Worm (Caenorhabditis elegans): Measurements from ENCODE around the gene klo-1.

DNA sequence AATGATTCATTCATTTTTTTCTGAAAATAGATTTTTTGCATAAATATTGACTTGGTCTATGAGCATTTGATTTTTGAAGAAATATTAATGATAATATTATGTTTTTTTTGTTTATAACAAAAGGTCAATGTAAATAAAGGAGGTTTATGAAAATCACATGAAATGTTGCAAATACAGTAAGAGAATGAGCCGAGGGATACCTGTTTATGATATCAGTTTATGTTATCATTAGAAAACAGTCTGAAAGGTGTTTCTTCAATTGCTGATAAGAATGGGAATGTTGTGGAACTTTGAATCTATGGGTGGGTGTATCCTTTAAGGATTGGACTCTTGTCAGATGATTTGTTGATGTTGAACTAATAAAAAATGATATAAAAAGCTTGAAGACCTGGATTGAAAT, 13.9 kb downstream of the klo-1 start:
- TF ChIP-seq ref-1 (GFP tag; conservative IDR thresholded peaks at IDR 0.05), result no peak
- TF ChIP-seq flt-1 (GFP tag; IDR thresholded peaks at IDR 0.05), result no peak
- no peak for TF ChIP-seq klf-2 (GFP tag; conservative IDR thresholded peaks at IDR 0.05)
- no peak for TF ChIP-seq med-1 (GFP tag; optimal IDR thresholded peaks at IDR 0.05; ENCODE audit: insufficient read depth)
- TF ChIP-seq tab-1 (GFP tag; IDR thresholded peaks at IDR 0.05), result no peak
- TF ChIP-seq cog-1 (tag; optimal IDR thresholded peaks at IDR 0.05), result no peak
- TF ChIP-seq T22C8.4 (GFP tag; IDR thresholded peaks at IDR 0.05), result no peak
- TF ChIP-seq ztf-29 (GFP tag; IDR thresholded peaks at IDR 0.05), result no peak
- no peak for TF ChIP-seq ztf-23 (GFP tag; IDR thresholded peaks at IDR 0.05)
